Worm (Caenorhabditis elegans) whole organism, midembryonic: Measurements from ENCODE around the gene abu-6.

ENCODE experiments used
- T22C8.4 ChIP-seq: fragments of 200-800 bp; sonication (Bioruptor generic); IDR thresholded peaks from 2 replicates; pipeline ENCODE4 v1.3.6; 2022; ENCODE audit warnings: missing genetic modification characterization, missing compliant biosample characterization
- cog-1 ChIP-seq: sonication (generic microtip); optimal IDR thresholded peaks from 2 replicates; lab custom pipeline; 2016; ENCODE audit warnings: missing genetic modification characterization, missing compliant biosample characterization
- flt-1 ChIP-seq: fragments of 200-800 bp; sonication (Bioruptor generic); IDR thresholded peaks from 2 replicates; pipeline ENCODE4 v1.3.6; 2022; ENCODE audit warnings: missing genetic modification characterization, missing compliant biosample characterization
- klf-2 ChIP-seq: fragments of 200-800 bp; sonication (Bioruptor generic); conservative IDR thresholded peaks from 2 replicates; pipeline ENCODE4 v1.3.6; 2022; ENCODE audit warnings: missing genetic modification reagents, missing genetic modification characterization, missing compliant biosample characterization
- med-1 ChIP-seq: sonication (generic microtip); optimal IDR thresholded peaks from 2 replicates; lab custom pipeline; 2017; ENCODE audit warnings: missing genetic modification characterization, mild to moderate bottlenecking, missing compliant biosample characterization, antibody characterized with exemption, missing genetic modification reagents; ENCODE audit not compliant: insufficient read depth
- ref-1 ChIP-seq: fragments of 200-800 bp; sonication (Bioruptor generic); conservative IDR thresholded peaks from 2 replicates; pipeline ENCODE4 v1.3.6; 2022; ENCODE audit warnings: missing genetic modification reagents, missing genetic modification characterization, missing compliant biosample characterization
- tab-1 ChIP-seq: fragments of 200-800 bp; sonication (Bioruptor generic); IDR thresholded peaks from 2 replicates; pipeline ENCODE4 v1.3.6; 2022; ENCODE audit warnings: missing genetic modification characterization, missing compliant biosample characterization
- ztf-23 ChIP-seq: fragments of 200-800 bp; sonication (Bioruptor generic); IDR thresholded peaks from 2 replicates; pipeline ENCODE4 v1.3.6; 2022; ENCODE audit warnings: missing genetic modification reagents, missing genetic modification characterization, missing compliant biosample characterization
- ztf-29 ChIP-seq: fragments of 200-800 bp; sonication (Bioruptor generic); IDR thresholded peaks from 2 replicates; pipeline ENCODE4 v1.3.6; 2022; ENCODE audit warnings: missing genetic modification reagents, missing genetic modification characterization, missing compliant biosample characterization

Gene abu-6

DNA sequence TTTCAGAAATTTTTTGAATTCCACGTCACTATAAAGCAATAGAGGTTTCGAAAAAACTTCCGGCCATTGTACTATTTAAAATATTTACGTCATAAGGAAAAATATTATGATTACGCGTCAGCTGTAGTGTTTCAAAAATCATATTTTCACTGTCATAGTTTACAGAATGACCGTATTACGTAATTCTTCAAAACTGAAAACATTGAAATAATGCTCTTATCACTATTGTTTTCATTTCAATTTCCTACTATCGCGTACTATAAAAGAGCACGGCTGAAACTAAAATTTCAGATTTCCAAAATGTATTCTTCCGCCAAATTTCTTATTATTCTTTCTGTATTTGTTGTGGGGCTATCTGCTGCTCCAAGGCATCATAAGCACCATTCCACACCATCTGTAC lies 17.2 kb downstream of the abu-6 start, which contains the start of gene F14F9.2:
F14F9.2 (plus strand) TSS at position 301 of the 400 bp plus-strand sequence.
- TF ChIP-seq klf-2 (no peak), flt-1 (GFP tag; lab: Robert Waterston, UW) (no peak), med-1 (no peak), cog-1 (tag; lab: Kevin White, UChicago) (no peak), tab-1 (GFP tag; lab: Robert Waterston, UW) (no peak), ztf-23 (GFP tag; lab: Robert Waterston, UW) (no peak), T22C8.4 (no peak), ref-1 (GFP tag; lab: Robert Waterston, UW) (no peak)

DNA sequence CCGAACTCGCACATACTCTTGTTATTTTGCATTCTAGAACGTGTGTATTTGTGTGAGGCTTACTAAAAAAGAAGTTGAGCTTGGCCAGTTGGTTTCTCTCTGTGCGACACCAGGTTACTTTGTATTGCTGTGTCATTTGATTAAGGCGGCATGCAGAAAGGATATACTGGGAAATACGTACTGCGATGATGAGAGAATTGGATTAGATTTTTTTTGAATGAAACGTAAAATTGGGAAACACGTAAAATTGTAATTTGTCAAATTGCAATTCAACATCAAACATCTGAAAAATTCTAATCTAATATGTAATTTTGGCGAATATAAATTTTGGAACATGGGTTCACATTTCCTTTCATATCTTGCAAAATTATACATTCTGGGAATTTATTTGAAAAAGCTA lies 17.9 kb downstream of the abu-6 start, which contains the start of gene srh-129:
srh-129 (minus strand) TSS at position 101 of the 400 bp plus-strand sequence.
- TF ChIP-seq med-1 (no peak), T22C8.4 (no peak), ref-1 (GFP tag; lab: Robert Waterston, UW) (no peak), ztf-23 (GFP tag; lab: Robert Waterston, UW) (no peak), cog-1 (tag; lab: Kevin White, UChicago) (no peak), tab-1 (GFP tag; lab: Robert Waterston, UW) (no peak), ztf-29 (no peak), flt-1 (GFP tag; lab: Robert Waterston, UW) (no peak), klf-2 (no peak)

- TF ChIP-seq tab-1 (GFP tag; lab: Robert Waterston, UW), result no peak
- no peak for TF ChIP-seq ztf-29
- no peak for TF ChIP-seq klf-2
- TF ChIP-seq flt-1 (GFP tag; lab: Robert Waterston, UW), result no peak
- no peak for TF ChIP-seq cog-1 (tag; lab: Kevin White, UChicago)
- no peak for TF ChIP-seq T22C8.4
- TF ChIP-seq ref-1 (GFP tag; lab: Robert Waterston, UW), result no peak
- no peak for TF ChIP-seq ztf-23 (GFP tag; lab: Robert Waterston, UW)
- TF ChIP-seq med-1, result no peak
These were observed 23.8 kb downstream of the abu-6 start, which contains the start of gene F14F9.3 for ce11 chrV:5137919-5138318. Gene F14F9.3 (plus strand): TSS chrV:5138219.

DNA sequence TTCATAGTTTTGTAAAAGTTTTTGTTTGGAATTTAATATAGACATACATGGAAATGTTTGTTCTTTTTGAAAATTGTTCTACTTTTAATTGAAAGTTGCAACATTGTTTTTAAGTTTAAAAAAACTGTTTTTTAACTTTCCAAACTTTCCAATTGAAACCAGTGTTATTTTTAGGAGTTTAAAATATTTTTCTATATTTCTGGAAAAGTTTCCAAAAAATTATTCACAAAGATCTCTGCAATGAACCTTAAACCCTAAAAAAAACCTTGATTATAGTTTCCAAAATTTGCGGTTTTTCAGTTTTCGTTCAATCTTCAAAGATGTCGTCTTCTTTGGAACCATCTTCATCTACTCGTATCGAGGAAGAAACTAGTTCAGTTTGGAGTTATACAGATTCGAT lies 29.3 kb downstream of the abu-6 start, which contains the start of gene F14F9.4:
F14F9.4 (plus strand) TSS at position 301 of the 400 bp plus-strand sequence.
- TF ChIP-seq tab-1 (GFP tag; lab: Robert Waterston, UW), result no peak
- no peak for TF ChIP-seq ztf-23 (GFP tag; lab: Robert Waterston, UW)
- TF ChIP-seq klf-2, result no peak
- TF ChIP-seq ref-1 (GFP tag; lab: Robert Waterston, UW), result no peak
- no peak for TF ChIP-seq T22C8.4
- no peak for TF ChIP-seq cog-1 (tag; lab: Kevin White, UChicago)

ce11 chrV:5131380-5131779 lies 30.3 kb downstream of the abu-6 start:
- TF ChIP-seq ztf-23 (GFP tag; lab: Robert Waterston, UW), result no peak
- no peak for TF ChIP-seq T22C8.4
- no peak for TF ChIP-seq ref-1 (GFP tag; lab: Robert Waterston, UW)
- no peak for TF ChIP-seq tab-1 (GFP tag; lab: Robert Waterston, UW)
- TF ChIP-seq klf-2, result no peak
- TF ChIP-seq ztf-29, result no peak
- no peak for TF ChIP-seq med-1
- no peak for TF ChIP-seq flt-1 (GFP tag; lab: Robert Waterston, UW)
- TF ChIP-seq cog-1 (tag; lab: Kevin White, UChicago), result no peak

- no peak for TF ChIP-seq med-1
- TF ChIP-seq ref-1 (GFP tag; lab: Robert Waterston, UW), result no peak
- no peak for TF ChIP-seq tab-1 (GFP tag; lab: Robert Waterston, UW)
- no peak for TF ChIP-seq flt-1 (GFP tag; lab: Robert Waterston, UW)
- TF ChIP-seq ztf-29, result no peak
- no peak for TF ChIP-seq T22C8.4
- TF ChIP-seq cog-1 (tag; lab: Kevin White, UChicago), result no peak
- TF ChIP-seq klf-2, result no peak
- TF ChIP-seq ztf-23 (GFP tag; lab: Robert Waterston, UW), result no peak
These were observed 31.7 kb downstream of the abu-6 start, which contains the start of gene F14F9.8 for ce11 chrV:5130018-5130417. Gene F14F9.8 (plus strand): TSS chrV:5130318.

- TF ChIP-seq T22C8.4 (no peak), ztf-23 (GFP tag; lab: Robert Waterston, UW) (no peak), flt-1 (GFP tag; lab: Robert Waterston, UW) (no peak), tab-1 (GFP tag; lab: Robert Waterston, UW) (no peak), ztf-29 (no peak), med-1 (no peak), klf-2 (no peak), ref-1 (GFP tag; lab: Robert Waterston, UW) (no peak), cog-1 (tag; lab: Kevin White, UChicago) (no peak)
These were observed 34.9 kb downstream of the abu-6 start, which contains the start of gene F14F9.5 for ce11 chrV:5126793-5127192. Gene F14F9.5 (plus strand): TSS chrV:5127093.

DNA sequence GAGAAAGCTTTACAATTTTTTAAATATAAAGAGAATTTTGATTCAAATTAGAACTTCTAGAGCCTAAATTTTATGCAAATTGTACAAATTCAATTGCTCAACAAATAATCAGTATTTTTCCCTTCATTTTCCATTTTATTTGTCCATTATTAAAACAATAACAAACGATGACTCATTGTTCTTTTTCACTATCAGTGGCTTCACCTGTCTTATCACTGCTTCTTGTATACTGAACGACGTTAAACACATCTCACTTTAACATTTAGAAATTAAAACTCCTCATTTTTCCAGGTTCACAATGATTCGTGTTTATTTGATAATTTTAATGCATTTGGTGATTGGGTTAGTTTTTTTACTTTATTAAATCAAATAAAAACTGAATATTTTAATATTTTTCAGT lies 42.0 kb downstream of the abu-6 start, which contains the start of gene sid-1:
sid-1 (plus strand) TSS at position 292 of the 400 bp plus-strand sequence.
- TF ChIP-seq T22C8.4 (no peak), med-1 (no peak), tab-1 (GFP tag; lab: Robert Waterston, UW) (no peak), cog-1 (tag; lab: Kevin White, UChicago) (no peak), ref-1 (GFP tag; lab: Robert Waterston, UW) (no peak), ztf-23 (GFP tag; lab: Robert Waterston, UW) (no peak), flt-1 (GFP tag; lab: Robert Waterston, UW) (no peak)

DNA sequence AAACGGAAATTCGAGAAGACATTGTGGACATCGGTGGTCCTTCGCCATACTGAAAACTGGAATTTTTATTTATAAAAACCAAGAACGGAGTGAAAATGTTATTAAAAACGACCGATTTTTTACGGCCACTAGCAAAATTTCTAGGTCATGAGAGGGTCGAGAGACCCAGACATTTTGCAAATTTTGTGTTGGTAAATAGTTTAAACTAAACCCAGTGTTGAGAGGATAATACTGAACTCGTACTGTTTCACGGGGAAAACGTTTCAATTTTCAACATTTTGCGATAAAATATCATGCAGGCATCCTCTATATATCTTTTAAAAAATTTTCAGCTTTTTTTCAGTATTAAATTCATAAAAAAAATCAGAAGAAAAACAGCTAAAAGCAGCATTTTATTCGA lies 42.6 kb downstream of the abu-6 start, which contains the start of gene C04F5.9:
C04F5.9 (minus strand) TSS at position 101 of the 400 bp plus-strand sequence.
- TF ChIP-seq ref-1 (GFP tag; lab: Robert Waterston, UW) (no peak), cog-1 (tag; lab: Kevin White, UChicago) (no peak), klf-2 (no peak), ztf-29 (no peak), flt-1 (GFP tag; lab: Robert Waterston, UW) (no peak)

ce11 chrV:5113654-5114053 lies 48.0 kb downstream of the abu-6 start, which contains the start of gene C04F5.8:
Gene C04F5.8 (minus strand): TSS chrV:5113754.
- TF ChIP-seq tab-1 (GFP tag; lab: Robert Waterston, UW) (no peak), klf-2 (no peak), T22C8.4 (no peak), ref-1 (GFP tag; lab: Robert Waterston, UW) (no peak), ztf-29 (no peak), ztf-23 (GFP tag; lab: Robert Waterston, UW) (no peak), med-1 (no peak), flt-1 (GFP tag; lab: Robert Waterston, UW) (no peak), cog-1 (tag; lab: Kevin White, UChicago) (no peak)
